Worm (Caenorhabditis elegans) whole organism, L3 larva: Measurements from ENCODE around the gene gly-11.

ENCODE experiments used
- jun-1 ChIP-seq: fragments of 150-350 bp; optimal IDR thresholded peaks from 2 replicates; lab custom pipeline; 2014; ENCODE audit warnings: missing biosample characterization, missing genetic modification reagents, missing genetic modification characterization
- lin-39 ChIP-seq: fragments of 150-350 bp; optimal IDR thresholded peaks from 2 replicates; lab custom pipeline; 2018; ENCODE audit warnings: missing biosample characterization, missing genetic modification reagents, missing genetic modification characterization
- nhr-237 ChIP-seq: fragments of 150-350 bp; optimal IDR thresholded peaks from 2 replicates; lab custom pipeline; 2014; ENCODE audit warnings: missing biosample characterization, missing genetic modification characterization

DNA sequence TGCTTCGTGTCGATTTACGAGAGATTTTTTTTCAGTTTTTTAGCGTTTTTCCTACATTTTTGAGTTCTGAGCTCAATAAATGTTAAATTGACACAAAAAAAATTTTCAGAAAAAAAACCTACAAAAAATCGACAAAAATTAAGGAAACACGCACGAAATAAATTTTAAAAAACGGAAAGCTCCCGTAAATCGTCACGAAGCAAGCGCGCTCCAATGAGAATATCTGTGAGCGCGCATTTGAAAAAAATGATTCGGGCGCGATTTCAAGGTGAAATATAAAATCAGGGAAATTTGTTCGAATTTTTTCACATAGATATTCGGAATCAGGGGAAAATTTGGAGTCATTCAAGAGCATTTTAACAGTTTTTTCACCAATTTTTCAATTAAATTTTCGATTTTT is 46.2 kb upstream of the gly-11 start:
- TF ChIP-seq nhr-237 (tag; lab: Kevin White, UChicago) (no peak), lin-39 (no peak), jun-1 (tag; lab: Kevin White, UChicago) (no peak)
